Fruit fly (Drosophila melanogaster) whole organism, embryonic: ENCODE data around the gene fzy.

Source experiments
- Antp ChIP-seq: fragments of 200-800 bp; sonication (Bioruptor generic); optimal IDR thresholded peaks from 3 replicates; lab custom pipeline; 2016; ENCODE audit warnings: missing biosample characterization, missing genetic modification characterization
- CG10147 ChIP-seq: fragments of 200-800 bp; sonication (Bioruptor generic); optimal IDR thresholded peaks from 2 replicates; lab custom pipeline; 2019; ENCODE audit warnings: missing biosample characterization, mild to moderate bottlenecking, missing genetic modification characterization, moderate library complexity
- CG10979 ChIP-seq: fragments of 200-800 bp; sonication (Bioruptor generic); optimal IDR thresholded peaks from 2 replicates; lab custom pipeline; 2018; ENCODE audit warnings: missing biosample characterization, mild to moderate bottlenecking, missing genetic modification characterization, moderate library complexity
- CG15479 ChIP-seq: fragments of 200-800 bp; sonication (Bioruptor generic); optimal IDR thresholded peaks from 3 replicates; lab custom pipeline; 2019; ENCODE audit warnings: missing biosample characterization, mild to moderate bottlenecking, missing genetic modification characterization, moderate library complexity
- CG16815 ChIP-seq: fragments of 200-800 bp; sonication (Bioruptor generic); optimal IDR thresholded peaks from 3 replicates; lab custom pipeline; 2017; ENCODE audit warnings: missing biosample characterization, mild to moderate bottlenecking, missing genetic modification characterization
- CG1792 ChIP-seq: fragments of 200-800 bp; sonication (Bioruptor generic); optimal IDR thresholded peaks from 2 replicates; lab custom pipeline; 2016; ENCODE audit warnings: missing biosample characterization, missing genetic modification characterization
- CG2199 ChIP-seq: fragments of 200-800 bp; sonication (Bioruptor generic); IDR thresholded peaks from 3 replicates; pipeline ENCODE4 v1.3.6; 2022; ENCODE audit warnings: missing biosample characterization, missing genetic modification characterization
- CG2875 ChIP-seq: fragments of 200-800 bp; sonication (Bioruptor generic); optimal IDR thresholded peaks from 2 replicates; lab custom pipeline; 2017; ENCODE audit warnings: missing biosample characterization, mild to moderate bottlenecking, missing genetic modification characterization, missing genetic modification reagents
- CG30431 ChIP-seq: fragments of 200-800 bp; sonication (Bioruptor generic); optimal IDR thresholded peaks from 2 replicates; lab custom pipeline; 2017; ENCODE audit warnings: missing biosample characterization, missing genetic modification characterization
- CG33213 ChIP-seq: fragments of 200-800 bp; sonication (Bioruptor generic); optimal IDR thresholded peaks from 3 replicates; lab custom pipeline; 2016; ENCODE audit warnings: missing biosample characterization, missing genetic modification characterization
- CG4730 ChIP-seq: fragments of 200-800 bp; sonication (Bioruptor generic); IDR thresholded peaks from 2 replicates; pipeline ENCODE4 v1.3.6; 2022; ENCODE audit warnings: missing biosample characterization, missing genetic modification characterization
- CG5953 ChIP-seq: fragments of 200-800 bp; sonication (Bioruptor generic); IDR thresholded peaks from 2 replicates; pipeline ENCODE4 v1.3.6; 2022; ENCODE audit warnings: missing biosample characterization, missing genetic modification characterization
- CG8924 ChIP-seq: fragments of 200-800 bp; optimal IDR thresholded peaks from 3 replicates; lab custom pipeline; 2019; ENCODE audit warnings: missing biosample characterization, mild to moderate bottlenecking, missing genetic modification characterization, moderate library complexity
- CG9817 ChIP-seq: fragments of 200-800 bp; sonication (Bioruptor generic); optimal IDR thresholded peaks from 2 replicates; lab custom pipeline; 2018; ENCODE audit warnings: missing biosample characterization, mild to moderate bottlenecking, missing genetic modification characterization, moderate library complexity
- CTCF ChIP-seq: fragments of 200-800 bp; sonication (Bioruptor generic); optimal IDR thresholded peaks from 2 replicates; lab custom pipeline; 2017; ENCODE audit warnings: missing biosample characterization, mild to moderate bottlenecking, missing genetic modification characterization, moderate library complexity
- Dp ChIP-seq: fragments of 200-800 bp; sonication (Bioruptor generic); optimal IDR thresholded peaks from 2 replicates; lab custom pipeline; 2018; ENCODE audit warnings: missing biosample characterization, mild to moderate bottlenecking, missing genetic modification characterization, moderate library complexity
- E2f2 ChIP-seq: fragments of 200-800 bp; sonication (Bioruptor generic); IDR thresholded peaks from 2 replicates; pipeline ENCODE4 v1.3.6; 2022; ENCODE audit warnings: missing biosample characterization, missing genetic modification characterization
- Ets65A ChIP-seq: fragments of 200-800 bp; sonication (Bioruptor generic); peaks from one replicate; lab custom pipeline; 2016; ENCODE audit warnings: missing biosample characterization, missing genetic modification characterization
- H15 ChIP-seq: fragments of 200-800 bp; sonication (Bioruptor generic); IDR thresholded peaks from 3 replicates; pipeline ENCODE4 v1.3.6; 2022; ENCODE audit warnings: missing biosample characterization, missing genetic modification characterization
- HLH4C ChIP-seq: fragments of 200-800 bp; sonication (Bioruptor generic); IDR thresholded peaks from 3 replicates; pipeline ENCODE4 v1.3.6; 2022; ENCODE audit warnings: missing biosample characterization, missing genetic modification characterization; ENCODE audit not compliant: partially characterized antibody
- HmgD ChIP-seq: fragments of 200-800 bp; sonication (Bioruptor generic); optimal IDR thresholded peaks from 3 replicates; lab custom pipeline; 2016; ENCODE audit warnings: missing biosample characterization, missing genetic modification characterization
- Hr3 ChIP-seq: fragments of 200-800 bp; sonication (Bioruptor generic); optimal IDR thresholded peaks from 3 replicates; lab custom pipeline; 2016; ENCODE audit warnings: missing biosample characterization, missing genetic modification characterization
- Max ChIP-seq: fragments of 200-800 bp; sonication (Bioruptor generic); optimal IDR thresholded peaks from 2 replicates; lab custom pipeline; 2016; ENCODE audit warnings: missing biosample characterization, mild to moderate bottlenecking, missing genetic modification characterization
- NC2α ChIP-seq: fragments of 200-800 bp; sonication (Bioruptor generic); optimal IDR thresholded peaks from 2 replicates; lab custom pipeline; 2016; ENCODE audit warnings: missing biosample characterization, missing genetic modification characterization
- Nf-YB ChIP-seq: fragments of 200-800 bp; sonication (Bioruptor generic); optimal IDR thresholded peaks from 3 replicates; lab custom pipeline; 2019; ENCODE audit warnings: missing biosample characterization, mild to moderate bottlenecking, missing genetic modification characterization, moderate library complexity
- Six4 ChIP-seq: fragments of 200-800 bp; sonication (Bioruptor generic); optimal IDR thresholded peaks from 2 replicates; lab custom pipeline; 2016; ENCODE audit warnings: missing biosample characterization, missing genetic modification characterization
- Sry-β ChIP-seq: fragments of 200-800 bp; sonication (Bioruptor generic); optimal IDR thresholded peaks from 2 replicates; lab custom pipeline; 2018; ENCODE audit warnings: missing biosample characterization, mild to moderate bottlenecking, missing genetic modification characterization, moderate library complexity
- Ssrp ChIP-seq: fragments of 200-800 bp; sonication (Bioruptor generic); optimal IDR thresholded peaks from 2 replicates; lab custom pipeline; 2018; ENCODE audit warnings: missing biosample characterization, mild to moderate bottlenecking, missing genetic modification characterization, moderate library complexity
- Stat92E ChIP-seq, 3 experiments: fragments of >200 bp in 2 of 3; fragments of 200-800 bp in 1 of 3; sonication (Bioruptor generic) in 1 of 3; optimal IDR thresholded peaks; 2 replicates each; lab custom pipeline; 2017 to 2019; ENCODE audit warnings: missing biosample characterization in 3 of 3, missing genetic modification characterization in 3 of 3, mild to moderate bottlenecking in 1 of 3, moderate library complexity in 1 of 3
- ap ChIP-seq: fragments of 200-800 bp; sonication (Bioruptor generic); IDR thresholded peaks from 2 replicates; pipeline ENCODE4 v1.3.6; 2022; ENCODE audit warnings: missing biosample characterization, missing genetic modification characterization
- bigmax ChIP-seq: fragments of 200-800 bp; sonication (Bioruptor generic); optimal IDR thresholded peaks from 2 replicates; lab custom pipeline; 2018; ENCODE audit warnings: missing biosample characterization, mild to moderate bottlenecking, missing genetic modification characterization
- br ChIP-seq: fragments of >200 bp; optimal IDR thresholded peaks from 2 replicates; lab custom pipeline; 2017
- btn ChIP-seq: fragments of 200-800 bp; sonication (Bioruptor generic); optimal IDR thresholded peaks from 2 replicates; lab custom pipeline; 2016; ENCODE audit warnings: missing biosample characterization, missing genetic modification characterization
- corto ChIP-seq: fragments of 200-800 bp; sonication (Bioruptor generic); optimal IDR thresholded peaks from 2 replicates; lab custom pipeline; 2016; ENCODE audit warnings: missing biosample characterization, mild to moderate bottlenecking, missing genetic modification characterization, moderate library complexity
- en ChIP-seq: fragments of 200-800 bp; sonication (Bioruptor generic); optimal IDR thresholded peaks from 2 replicates; lab custom pipeline; 2016; ENCODE audit warnings: missing biosample characterization, missing genetic modification characterization
- kah ChIP-seq: fragments of 200-800 bp; sonication (Bioruptor generic); optimal IDR thresholded peaks from 2 replicates; lab custom pipeline; 2018; ENCODE audit warnings: missing biosample characterization, mild to moderate bottlenecking, missing genetic modification characterization
- knrl ChIP-seq: fragments of 200-800 bp; sonication (Bioruptor generic); IDR thresholded peaks from 3 replicates; pipeline ENCODE4 v1.3.6; 2022; ENCODE audit warnings: missing biosample characterization, missing genetic modification characterization; ENCODE audit not compliant: partially characterized antibody
- lmd ChIP-seq: fragments of 200-800 bp; sonication (Bioruptor generic); IDR thresholded peaks from 2 replicates; pipeline ENCODE4 v1.3.6; 2022; ENCODE audit warnings: missing biosample characterization, missing genetic modification characterization
- pfk ChIP-seq: fragments of 200-800 bp; sonication (Bioruptor generic); optimal IDR thresholded peaks from 2 replicates; lab custom pipeline; 2018; ENCODE audit warnings: missing biosample characterization, mild to moderate bottlenecking, missing genetic modification characterization, moderate library complexity
- ro ChIP-seq: fragments of 200-800 bp; sonication (Bioruptor generic); IDR thresholded peaks from 2 replicates; pipeline ENCODE4 v1.3.6; 2022; ENCODE audit warnings: missing biosample characterization, missing genetic modification characterization
- salm ChIP-seq: fragments of 200-800 bp; sonication (Bioruptor generic); optimal IDR thresholded peaks from 2 replicates; lab custom pipeline; 2018; ENCODE audit warnings: missing biosample characterization, mild to moderate bottlenecking, missing genetic modification characterization
- sens-2 ChIP-seq: fragments of 200-800 bp; sonication (Bioruptor generic); IDR thresholded peaks from 2 replicates; pipeline ENCODE4 v1.3.6; 2022; ENCODE audit warnings: missing biosample characterization, missing genetic modification characterization
- sim ChIP-seq: fragments of 200-800 bp; sonication (Bioruptor generic); IDR thresholded peaks from 2 replicates; pipeline ENCODE4 v1.3.6; 2022; ENCODE audit warnings: missing biosample characterization, missing genetic modification characterization
- slbo ChIP-seq: fragments of 200-800 bp; sonication (Bioruptor generic); IDR thresholded peaks from 2 replicates; pipeline ENCODE4 v1.3.6; 2022; ENCODE audit warnings: missing biosample characterization, missing genetic modification characterization
- sr ChIP-seq: fragments of 200-800 bp; sonication (Bioruptor generic); IDR thresholded peaks from 3 replicates; pipeline ENCODE4 v1.3.6; 2022; ENCODE audit warnings: missing biosample characterization, missing genetic modification characterization
- tin ChIP-seq: fragments of 200-800 bp; sonication (Bioruptor generic); optimal IDR thresholded peaks from 3 replicates; lab custom pipeline; 2016; ENCODE audit warnings: missing biosample characterization, missing genetic modification characterization
- toy ChIP-seq: fragments of 200-800 bp; sonication (Bioruptor generic); IDR thresholded peaks from 2 replicates; pipeline ENCODE4 v1.3.6; 2022; ENCODE audit warnings: missing biosample characterization, missing genetic modification characterization
- vvl ChIP-seq: fragments of 200-800 bp; sonication (Bioruptor generic); IDR thresholded peaks from 2 replicates; pipeline ENCODE4 v1.3.6; 2022; ENCODE audit warnings: missing biosample characterization, missing genetic modification characterization
- yki ChIP-seq: fragments of >200 bp; optimal IDR thresholded peaks from 3 replicates; lab custom pipeline; 2018
- z ChIP-seq: fragments of 200-800 bp; sonication (Bioruptor generic); IDR thresholded peaks from 3 replicates; pipeline ENCODE4 v1.3.6; 2022; ENCODE audit warnings: missing biosample characterization, missing genetic modification characterization
- zfh2 ChIP-seq: fragments of 200-800 bp; sonication (Bioruptor generic); optimal IDR thresholded peaks from 2 replicates; lab custom pipeline; 2016; ENCODE audit warnings: missing biosample characterization, missing genetic modification characterization

fzy gene

DNA sequence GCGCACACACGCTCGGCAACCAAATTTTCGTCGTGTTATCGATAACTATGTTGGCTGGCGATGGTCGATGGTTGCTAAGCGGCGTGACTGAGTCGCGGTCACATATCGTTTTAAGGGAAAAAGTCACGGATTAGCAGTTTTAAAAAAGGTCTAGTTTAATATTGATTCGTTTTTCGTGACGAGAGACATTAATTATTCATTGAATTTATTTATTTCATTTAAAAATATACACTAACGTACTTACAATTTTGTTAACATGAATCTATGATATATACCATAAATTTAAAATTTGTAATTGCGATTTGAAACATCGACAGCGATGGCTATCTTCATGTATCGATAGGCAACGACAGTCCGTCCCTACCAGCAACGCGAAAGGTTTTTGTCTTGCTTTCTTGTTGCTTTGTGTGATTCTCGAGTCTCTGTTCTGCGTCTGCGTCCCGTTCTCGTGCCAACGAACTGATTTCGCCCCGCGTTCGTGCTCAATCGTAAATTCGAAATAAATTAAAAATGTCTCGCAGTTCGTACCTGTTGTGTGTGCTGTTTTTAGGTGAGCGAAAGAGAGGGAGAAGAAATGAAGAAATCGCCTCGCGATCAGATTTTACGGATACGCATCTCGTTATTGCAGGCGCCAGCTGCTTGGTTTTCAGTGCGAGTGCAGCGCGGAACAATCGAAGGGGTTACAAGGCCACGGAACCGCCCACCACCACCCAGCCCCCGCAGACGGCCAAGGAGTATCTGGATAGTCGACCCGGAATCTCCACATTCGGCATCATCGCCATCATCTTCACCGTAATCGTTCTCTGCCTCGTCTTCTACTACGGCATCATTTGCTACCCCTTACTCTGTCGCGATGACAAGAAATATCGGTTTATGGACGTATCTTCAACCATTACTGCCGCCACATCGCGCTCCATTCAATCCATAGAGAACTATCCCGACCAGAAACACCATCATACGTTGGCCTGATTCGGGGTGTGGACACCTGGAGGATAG, 42.1 kb downstream of the fzy start, which contains the start of the genes Hyls1, chif and CG4455 (continued):
- TF ChIP-seq CG16815 (GFP tag; lab: Kevin White, UChicago) (no peak), btn (GFP tag; lab: Kevin White, UChicago) (no peak), HLH4C (GFP tag; lab: Robert Waterston, UW) (peak; percentile 93), CG5953 (no peak), lmd (GFP tag; lab: Robert Waterston, UW) (peak; percentile 43; the same call in 1 of the 2 replicates), knrl (GFP tag; lab: Robert Waterston, UW) (peak; percentile 95), CG30431 (GFP tag; lab: Kevin White, UChicago) (no peak), Six4 (GFP tag; lab: Kevin White, UChicago) (peak; percentile 7), E2f2 (peak; percentile 49), CG33213 (GFP tag; lab: Kevin White, UChicago) (no peak), Max (GFP tag; lab: Kevin White, UChicago) (peak; percentile 61), salm (tag; lab: Kevin White, UChicago) (no peak), tin (GFP tag; lab: Kevin White, UChicago) (peak; percentile 7), ro (GFP tag; lab: Robert Waterston, UW) (no peak), CG10147 (peak; percentile 41), en (GFP tag; lab: Kevin White, UChicago) (no peak), br (lab: Kevin White, UChicago) (no peak), CG1792 (GFP tag; lab: Kevin White, UChicago) (no peak), yki (lab: Kevin White, UChicago) (peak; percentile 3), toy (GFP tag; lab: Robert Waterston, UW) (no peak), slbo (GFP tag; lab: Robert Waterston, UW) (peak; percentile 45; the same call in 1 of the 2 replicates), pfk (GFP tag; lab: Kevin White, UChicago) (no peak), corto (GFP tag; lab: Kevin White, UChicago) (peak; percentile 73), Dp (GFP tag; lab: Kevin White, UChicago) (peak; percentile 40), kah (GFP tag; lab: Kevin White, UChicago) (no peak), Antp (GFP tag; lab: Kevin White, UChicago) (no peak), bigmax (GFP tag; lab: Kevin White, UChicago) (no peak), HmgD (GFP tag; lab: Kevin White, UChicago) (no peak), sim (GFP tag; lab: Robert Waterston, UW) (no peak), CTCF (GFP tag; lab: Kevin White, UChicago) (peak; percentile 10), CG8924 (tag; lab: Kevin White, UChicago) (peak; percentile 27), zfh2 (GFP tag; lab: Kevin White, UChicago) (peak; percentile 39), Ssrp (tag; lab: Kevin White, UChicago) (peak; percentile 32), Ets65A (GFP tag; lab: Kevin White, UChicago) (peak; percentile 68), Stat92E (GFP tag; optimal IDR thresholded peaks at IDR 0.05; lab: Kevin White, UChicago) (peak in 1 of 3 experiments; percentile 31), H15 (no peak), NC2α (GFP tag; lab: Kevin White, UChicago) (no peak), CG10979 (no peak), sr (GFP tag; lab: Robert Waterston, UW) (no peak), CG4730 (GFP tag; lab: Robert Waterston, UW) (no peak), sens-2 (GFP tag; lab: Robert Waterston, UW) (no peak), CG15479 (GFP tag; lab: Kevin White, UChicago) (peak; percentile 44), ap (no peak), CG9817 (tag; lab: Kevin White, UChicago) (peak; percentile 28), CG2875 (GFP tag; lab: Kevin White, UChicago) (no peak), Sry-β (GFP tag; lab: Kevin White, UChicago) (peak; percentile 34), vvl (GFP tag; lab: Robert Waterston, UW) (no peak), z (GFP tag; lab: Robert Waterston, UW) (no peak), Hr3 (peak; percentile 46), CG2199 (GFP tag; lab: Robert Waterston, UW) (no peak), Nf-YB (no peak)
